Worm (Caenorhabditis elegans) whole organism, L1 larva: ENCODE data around the gene Y54E2A.7.

ENCODE experiments used
- C04F5.9 ChIP-seq: sonication (generic microtip); optimal IDR thresholded peaks from 2 replicates; lab custom pipeline; 2016; ENCODE audit warnings: missing genetic modification characterization, missing compliant biosample characterization
- C16A3.4 ChIP-seq: fragments of 150-350 bp; optimal IDR thresholded peaks from 2 replicates; lab custom pipeline; 2014; ENCODE audit warnings: missing biosample characterization, missing genetic modification characterization
- F16B12.6 ChIP-seq: fragments of 150-350 bp; optimal IDR thresholded peaks from 2 replicates; lab custom pipeline; 2014; ENCODE audit warnings: missing biosample characterization, missing genetic modification characterization
- aha-1 ChIP-seq: fragments of 150-350 bp; optimal IDR thresholded peaks from 2 replicates; lab custom pipeline; 2014; ENCODE audit warnings: missing biosample characterization, missing genetic modification characterization
- alr-1 ChIP-seq: fragments of 200-800 bp; sonication (Bioruptor generic); optimal IDR thresholded peaks from 2 replicates; lab custom pipeline; 2018; ENCODE audit warnings: borderline replicate concordance, mild to moderate bottlenecking, missing genetic modification characterization, missing compliant biosample characterization
- aly-2 ChIP-seq: fragments of 150-350 bp; optimal IDR thresholded peaks from 2 replicates; lab custom pipeline; 2014; ENCODE audit warnings: missing biosample characterization, missing genetic modification characterization
- ceh-82 ChIP-seq, 3 experiments: fragments of 150-350 bp in 1 of 3; sonication (generic microtip) in 2 of 3; optimal IDR thresholded peaks; 2 replicates each; lab custom pipeline; 2014 to 2017; ENCODE audit warnings: missing biosample characterization in 3 of 3, missing genetic modification characterization in 3 of 3
- ceh-88 ChIP-seq: fragments of 200-800 bp; sonication (Bioruptor generic); IDR thresholded peaks from 2 replicates; pipeline ENCODE4 v1.3.6; 2022; ENCODE audit warnings: missing genetic modification characterization, missing compliant biosample characterization
- ces-1 ChIP-seq: fragments of 150-350 bp; optimal IDR thresholded peaks from 2 replicates; lab custom pipeline; 2014; ENCODE audit warnings: missing biosample characterization, missing genetic modification reagents, missing genetic modification characterization
- dpl-1 ChIP-seq, 3 experiments: fragments of 150-350 bp in 2 of 3; sonication (generic microtip) in 1 of 3; optimal IDR thresholded peaks; 2 replicates each; lab custom pipeline; 2014 to 2017; ENCODE audit warnings: missing biosample characterization in 3 of 3, missing genetic modification characterization in 3 of 3, missing genetic modification reagents in 3 of 3
- efl-1 ChIP-seq, 4 experiments: fragments of 150-350 bp; optimal IDR thresholded peaks in 3 of 4; peaks in 1 of 4; 1 replicate in 1 of 4; 2 replicates in 3 of 4; lab custom pipeline; 2014; ENCODE audit warnings: missing biosample characterization in 2 of 4, missing genetic modification characterization in 2 of 4, missing genetic modification reagents in 2 of 4
- efl-3 ChIP-seq: fragments of 200-800 bp; sonication (Bioruptor generic); optimal IDR thresholded peaks from 2 replicates; lab custom pipeline; 2018; ENCODE audit warnings: mild to moderate bottlenecking, missing genetic modification characterization, missing compliant biosample characterization
- egl-13 ChIP-seq: sonication (generic microtip); optimal IDR thresholded peaks from 2 replicates; lab custom pipeline; 2016; ENCODE audit warnings: missing genotype, missing genetic modification reagents, missing genetic modification characterization, missing compliant biosample characterization
- egl-27 ChIP-seq, 2 experiments: fragments of 150-350 bp in 1 of 2; sonication (generic microtip); optimal IDR thresholded peaks; 3 replicates each; lab custom pipeline; 2017 to 2018; ENCODE audit warnings: missing biosample characterization in 2 of 2, missing genetic modification characterization in 2 of 2, missing genetic modification reagents in 2 of 2
- ets-5 ChIP-seq: fragments of 200-800 bp; sonication (Bioruptor generic); IDR thresholded peaks from 2 replicates; pipeline ENCODE4 v1.3.6; 2022; ENCODE audit warnings: missing genetic modification characterization, missing compliant biosample characterization
- fkh-4 ChIP-seq: sonication (generic microtip); optimal IDR thresholded peaks from 2 replicates; lab custom pipeline; 2016; ENCODE audit warnings: missing compliant biosample characterization, missing genetic modification characterization, borderline replicate concordance
- grh-1 ChIP-seq: fragments of 200-800 bp; sonication (Bioruptor generic); IDR thresholded peaks from 2 replicates; pipeline ENCODE4 v1.3.6; 2022; ENCODE audit warnings: missing genetic modification reagents, missing genetic modification characterization, missing compliant biosample characterization
- isw-1 ChIP-seq: fragments of 200-800 bp; sonication (Bioruptor generic); IDR thresholded peaks from 2 replicates; pipeline ENCODE4 v1.3.6; 2022; ENCODE audit warnings: missing genetic modification characterization, missing compliant biosample characterization
- jun-1 ChIP-seq: fragments of 150-350 bp; optimal IDR thresholded peaks from 2 replicates; lab custom pipeline; 2014; ENCODE audit warnings: missing biosample characterization, missing genetic modification reagents, missing genetic modification characterization
- lin-13 ChIP-seq: fragments of 150-350 bp; optimal IDR thresholded peaks from 2 replicates; lab custom pipeline; 2014; ENCODE audit warnings: missing biosample characterization, missing genetic modification reagents, missing genetic modification characterization
- lin-14 ChIP-seq: fragments of 200-800 bp; sonication (Bioruptor generic); optimal IDR thresholded peaks from 2 replicates; lab custom pipeline; 2018; ENCODE audit warnings: mild to moderate bottlenecking, missing genetic modification characterization, moderate library complexity, missing compliant biosample characterization
- lin-15B ChIP-seq: fragments of 150-350 bp; sonication (generic microtip); optimal IDR thresholded peaks from 3 replicates; lab custom pipeline; 2014; ENCODE audit warnings: missing biosample characterization, missing genetic modification characterization
- lin-35 ChIP-seq, 2 experiments: fragments of 150-350 bp; optimal IDR thresholded peaks; 2 replicates each; lab custom pipeline; 2014; ENCODE audit warnings: missing biosample characterization in 2 of 2, missing genetic modification characterization in 2 of 2, missing genetic modification reagents in 2 of 2
- lir-3 ChIP-seq: sonication (generic microtip); optimal IDR thresholded peaks from 2 replicates; lab custom pipeline; 2016; ENCODE audit warnings: mild to moderate bottlenecking, missing genetic modification characterization, moderate library complexity, missing compliant biosample characterization; ENCODE audit not compliant: poor library complexity
- lsy-2 ChIP-seq, 2 experiments: fragments of 150-350 bp; optimal IDR thresholded peaks; 2 replicates each; lab custom pipeline; 2014; ENCODE audit warnings: missing biosample characterization in 2 of 2, missing genetic modification characterization in 2 of 2
- mab-9 ChIP-seq: fragments of 200-800 bp; sonication (Bioruptor generic); IDR thresholded peaks from 2 replicates; pipeline ENCODE4 v1.3.6; 2022; ENCODE audit warnings: missing genetic modification reagents, missing genetic modification characterization, missing compliant biosample characterization
- mep-1 ChIP-seq: fragments of 150-350 bp; optimal IDR thresholded peaks from 2 replicates; lab custom pipeline; 2014; ENCODE audit warnings: missing biosample characterization, missing genetic modification characterization
- nhr-11 ChIP-seq: fragments of 150-350 bp; optimal IDR thresholded peaks from 2 replicates; lab custom pipeline; 2014; ENCODE audit warnings: missing biosample characterization, missing genetic modification characterization
- nhr-12 ChIP-seq: sonication (generic microtip); optimal IDR thresholded peaks from 2 replicates; lab custom pipeline; 2017; ENCODE audit warnings: missing biosample characterization, missing genetic modification characterization
- nhr-19 ChIP-seq: fragments of 200-800 bp; sonication (Bioruptor generic); conservative IDR thresholded peaks from 2 replicates; pipeline ENCODE4 v1.3.6; 2022; ENCODE audit warnings: missing genetic modification characterization, missing compliant biosample characterization
- nhr-28 ChIP-seq: fragments of 150-350 bp; optimal IDR thresholded peaks from 2 replicates; lab custom pipeline; 2014; ENCODE audit warnings: missing biosample characterization, missing genetic modification characterization
- nhr-71 ChIP-seq: sonication (generic microtip); optimal IDR thresholded peaks from 2 replicates; lab custom pipeline; 2016; ENCODE audit warnings: mild to moderate bottlenecking, missing genetic modification characterization, moderate library complexity, missing compliant biosample characterization
- nhr-76 ChIP-seq: sonication (generic microtip); optimal IDR thresholded peaks from 2 replicates; lab custom pipeline; 2017; ENCODE audit warnings: missing biosample characterization, missing genetic modification characterization
- nhr-77 ChIP-seq: fragments of 150-350 bp; optimal IDR thresholded peaks from 2 replicates; lab custom pipeline; 2014; ENCODE audit warnings: missing biosample characterization, missing genetic modification characterization
- nhr-90 ChIP-seq: sonication (generic microtip); optimal IDR thresholded peaks from 2 replicates; lab custom pipeline; 2016; ENCODE audit warnings: mild to moderate bottlenecking, missing genetic modification characterization, missing compliant biosample characterization; ENCODE audit not compliant: poor library complexity
- pax-3 ChIP-seq: fragments of 200-800 bp; sonication (Bioruptor generic); optimal IDR thresholded peaks from 2 replicates; lab custom pipeline; 2018; ENCODE audit warnings: mild to moderate bottlenecking, missing genetic modification characterization, moderate library complexity, missing compliant biosample characterization
- pqm-1 ChIP-seq: sonication (generic microtip); optimal IDR thresholded peaks from 3 replicates; lab custom pipeline; 2017; ENCODE audit warnings: missing biosample characterization, missing genetic modification characterization
- sox-4 ChIP-seq: sonication (generic microtip); optimal IDR thresholded peaks from 2 replicates; lab custom pipeline; 2016; ENCODE audit warnings: missing genetic modification characterization, missing compliant biosample characterization
- sptf-1 ChIP-seq: fragments of 150-350 bp; optimal IDR thresholded peaks from 2 replicates; lab custom pipeline; 2014; ENCODE audit warnings: missing biosample characterization, missing genetic modification characterization
- sup-37 ChIP-seq: fragments of 200-800 bp; sonication (Bioruptor generic); optimal IDR thresholded peaks from 2 replicates; lab custom pipeline; 2018; ENCODE audit warnings: mild to moderate bottlenecking, missing genetic modification characterization, missing compliant biosample characterization
- swsn-7 ChIP-seq: sonication (generic microtip); optimal IDR thresholded peaks from 2 replicates; lab custom pipeline; 2016; ENCODE audit warnings: missing genetic modification characterization, missing compliant biosample characterization
- tbx-2 ChIP-seq: sonication (generic microtip); optimal IDR thresholded peaks from 2 replicates; lab custom pipeline; 2016; ENCODE audit warnings: missing genetic modification characterization, missing compliant biosample characterization
- unc-30 ChIP-seq: sonication (generic microtip); optimal IDR thresholded peaks from 2 replicates; lab custom pipeline; 2017; ENCODE audit warnings: missing biosample characterization, missing genetic modification characterization
- unc-98 ChIP-seq: fragments of 200-800 bp; sonication (Bioruptor generic); IDR thresholded peaks from 2 replicates; pipeline ENCODE4 v1.3.6; 2022; ENCODE audit warnings: missing genetic modification characterization, missing compliant biosample characterization
- vab-15 ChIP-seq: sonication (generic microtip); optimal IDR thresholded peaks from 2 replicates; lab custom pipeline; 2017; ENCODE audit warnings: missing genotype, mild to moderate bottlenecking, missing genetic modification characterization, missing compliant biosample characterization
- xbp-1 ChIP-seq: sonication (generic microtip); optimal IDR thresholded peaks from 2 replicates; lab custom pipeline; 2016; ENCODE audit warnings: missing genetic modification characterization, missing compliant biosample characterization
- ztf-11 ChIP-seq, 2 experiments: sonication (generic microtip); optimal IDR thresholded peaks; 2 replicates each; lab custom pipeline; 2016 to 2017; ENCODE audit warnings: missing genetic modification characterization in 2 of 2, missing biosample characterization in 1 of 2, missing compliant biosample characterization in 1 of 2

Y54E2A.7 gene

ce11 chrII:14801086-14801531 is 28.3 kb upstream of the Y54E2A.7 start (continued):
- no peak for TF ChIP-seq lin-15B (tag; lab: Kevin White, UChicago)
- peak; percentile 23 for TF ChIP-seq nhr-90 (tag; lab: Kevin White, UChicago)
- peak; percentile 5; the same call in 1 of the 2 replicates for TF ChIP-seq isw-1
- TF ChIP-seq aly-2 (tag; lab: Kevin White, UChicago): no peak
- TF ChIP-seq fkh-4 (tag; lab: Kevin White, UChicago): no peak
- no peak for TF ChIP-seq mab-9
- TF ChIP-seq tbx-2: peak; percentile 14
- no peak for TF ChIP-seq lir-3 (tag; lab: Kevin White, UChicago)
- TF ChIP-seq efl-1 (optimal IDR thresholded peaks at IDR 0.05; lab: Kevin White, UChicago): peak; percentile 14 to 45
- peak; percentile 22 to 94 for TF ChIP-seq efl-1 (GFP tag; optimal IDR thresholded peaks at IDR 0.05 in 1 of 2; lab: Kevin White, UChicago)
- TF ChIP-seq sptf-1 (tag; lab: Kevin White, UChicago): no peak
- no peak for TF ChIP-seq jun-1 (tag; lab: Kevin White, UChicago)
- TF ChIP-seq, all 84 proteins: peak for 25

- TF ChIP-seq C04F5.9 (tag; lab: Kevin White, UChicago): no peak
- TF ChIP-seq aha-1 (tag; lab: Kevin White, UChicago): no peak
- TF ChIP-seq efl-3 (GFP tag; lab: Kevin White, UChicago): no peak
- no peak for TF ChIP-seq nhr-28 (tag; lab: Kevin White, UChicago)
- no peak for TF ChIP-seq tbx-2
- TF ChIP-seq sptf-1 (tag; lab: Kevin White, UChicago): no peak
- TF ChIP-seq aly-2 (tag; lab: Kevin White, UChicago): no peak
- no peak for TF ChIP-seq swsn-7
- TF ChIP-seq ztf-11 (tag; optimal IDR thresholded peaks at IDR 0.05; lab: Kevin White, UChicago): no peak
- TF ChIP-seq egl-13 (tag; lab: Kevin White, UChicago): no peak
- no peak for TF ChIP-seq grh-1 (GFP tag; lab: Robert Waterston, UW)
- TF ChIP-seq ceh-88 (GFP tag; lab: Robert Waterston, UW): no peak
- no peak for TF ChIP-seq egl-27 (tag; optimal IDR thresholded peaks at IDR 0.05; lab: Kevin White, UChicago)
- TF ChIP-seq sup-37 (GFP tag; lab: Kevin White, UChicago): no peak
- no peak for TF ChIP-seq mab-9
- no peak for TF ChIP-seq lin-35 (GFP tag; optimal IDR thresholded peaks at IDR 0.05; lab: Kevin White, UChicago)
- TF ChIP-seq lin-15B (tag; lab: Kevin White, UChicago): no peak
- no peak for TF ChIP-seq lin-13 (GFP tag; lab: Kevin White, UChicago)
- no peak for TF ChIP-seq pax-3 (tag; lab: Kevin White, UChicago)
- TF ChIP-seq nhr-76: no peak
Measured at ce11 chrII:14799367-14799766, 26.6 kb upstream of the Y54E2A.7 start.

DNA sequence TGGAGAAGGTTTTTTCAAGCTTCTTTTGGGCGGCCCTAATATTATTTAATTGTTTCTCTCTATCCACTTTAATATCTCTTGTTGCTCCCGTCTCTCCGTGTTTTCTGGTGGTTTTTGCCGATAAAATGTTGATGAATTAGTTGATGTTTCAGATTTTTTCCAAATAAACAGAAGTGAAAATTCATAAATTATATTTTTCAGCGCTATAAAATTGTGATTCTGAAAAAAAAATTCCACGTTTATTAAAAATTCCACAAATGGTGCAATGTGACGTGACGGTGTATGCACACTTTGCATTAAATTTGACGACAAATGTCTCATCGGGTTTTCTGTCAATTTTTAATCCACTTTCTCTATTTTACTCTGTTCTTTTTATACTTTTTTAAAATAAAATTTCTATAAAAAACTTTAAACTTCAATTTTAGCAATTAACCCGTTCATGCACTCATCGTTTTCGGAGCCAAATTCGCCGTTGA is 25.3 kb upstream of the Y54E2A.7 start, which contains the start of gene tbc-20:
TSS of gene tbc-20 (plus strand) at position 426 of the 476 bp plus-strand sequence.
- TF ChIP-seq nhr-77 (tag; lab: Kevin White, UChicago) (peak; percentile 14), dpl-1 (GFP tag; optimal IDR thresholded peaks at IDR 0.05; lab: Kevin White, UChicago) (peak; percentile 41 to 58 (median 46)), egl-27 (tag; optimal IDR thresholded peaks at IDR 0.05; lab: Kevin White, UChicago) (no peak), mab-9 (no peak), F16B12.6 (tag; lab: Kevin White, UChicago) (peak; percentile 86), unc-30 (tag; lab: Kevin White, UChicago) (no peak), pqm-1 (tag; lab: Kevin White, UChicago) (no peak), lsy-2 (tag; optimal IDR thresholded peaks at IDR 0.05; lab: Kevin White, UChicago) (peak; percentile 25 to 46), fkh-4 (tag; lab: Kevin White, UChicago) (no peak), nhr-11 (tag; lab: Kevin White, UChicago) (no peak), sup-37 (GFP tag; lab: Kevin White, UChicago) (no peak), ets-5 (GFP tag; lab: Robert Waterston, UW) (no peak), nhr-71 (tag; lab: Kevin White, UChicago) (peak; percentile 44), sox-4 (tag; lab: Kevin White, UChicago) (no peak), nhr-28 (tag; lab: Kevin White, UChicago) (no peak), nhr-19 (no peak), ces-1 (GFP tag; lab: Kevin White, UChicago) (no peak), jun-1 (tag; lab: Kevin White, UChicago) (no peak), mep-1 (peak; percentile 56), pax-3 (tag; lab: Kevin White, UChicago) (no peak), lin-13 (GFP tag; lab: Kevin White, UChicago) (no peak), alr-1 (tag; lab: Kevin White, UChicago) (no peak), xbp-1 (no peak), ceh-82 (tag; optimal IDR thresholded peaks at IDR 0.05; lab: Kevin White, UChicago) (peak in 1 of 3 experiments; percentile 5), vab-15 (tag; lab: Kevin White, UChicago) (no peak), C16A3.4 (tag; lab: Kevin White, UChicago) (peak; percentile 19), unc-98 (GFP tag; lab: Robert Waterston, UW) (no peak), lin-14 (GFP tag; lab: Kevin White, UChicago) (no peak), nhr-12 (tag; lab: Kevin White, UChicago) (no peak)
